Worm (Caenorhabditis elegans): ENCODE measurements around the gene ebp-3.

ce11 chrV:18014116-18014515, 41.7 kb upstream of the ebp-3 start, which contains the start of gene srh-133:
- TF ChIP-seq dpff-1 (tag; optimal IDR thresholded peaks at IDR 0.05) (no peak), K12H6.12 (tag; optimal IDR thresholded peaks at IDR 0.05) (no peak), aptf-2 (GFP tag; conservative IDR thresholded peaks at IDR 0.05) (no peak), unc-130 (GFP tag; optimal IDR thresholded peaks at IDR 0.05) (no peak), madf-10 (tag; optimal IDR thresholded peaks at IDR 0.05) (no peak), ama-1 (optimal IDR thresholded peaks at IDR 0.05) (no peak), ama-1 (GFP tag; optimal IDR thresholded peaks at IDR 0.05) (no peak), snpc-4 (GFP tag; optimal IDR thresholded peaks at IDR 0.05) (no peak), snpc-4 (tag; optimal IDR thresholded peaks at IDR 0.05) (no peak), madf-3 (GFP tag; IDR thresholded peaks at IDR 0.05) (no peak)
